Fruit fly (Drosophila melanogaster) ovary, adult (tissue): Measurements from ENCODE around the gene CG14316.

ENCODE experiments used
- CG17801 ChIP-seq: fragments of 200-800 bp; optimal IDR thresholded peaks from 2 replicates; lab custom pipeline; 2019; ENCODE audit warnings: missing biosample characterization, mild to moderate bottlenecking, missing genetic modification characterization, moderate library complexity; ENCODE audit not compliant: partially characterized antibody

The CG14316 gene

DNA sequence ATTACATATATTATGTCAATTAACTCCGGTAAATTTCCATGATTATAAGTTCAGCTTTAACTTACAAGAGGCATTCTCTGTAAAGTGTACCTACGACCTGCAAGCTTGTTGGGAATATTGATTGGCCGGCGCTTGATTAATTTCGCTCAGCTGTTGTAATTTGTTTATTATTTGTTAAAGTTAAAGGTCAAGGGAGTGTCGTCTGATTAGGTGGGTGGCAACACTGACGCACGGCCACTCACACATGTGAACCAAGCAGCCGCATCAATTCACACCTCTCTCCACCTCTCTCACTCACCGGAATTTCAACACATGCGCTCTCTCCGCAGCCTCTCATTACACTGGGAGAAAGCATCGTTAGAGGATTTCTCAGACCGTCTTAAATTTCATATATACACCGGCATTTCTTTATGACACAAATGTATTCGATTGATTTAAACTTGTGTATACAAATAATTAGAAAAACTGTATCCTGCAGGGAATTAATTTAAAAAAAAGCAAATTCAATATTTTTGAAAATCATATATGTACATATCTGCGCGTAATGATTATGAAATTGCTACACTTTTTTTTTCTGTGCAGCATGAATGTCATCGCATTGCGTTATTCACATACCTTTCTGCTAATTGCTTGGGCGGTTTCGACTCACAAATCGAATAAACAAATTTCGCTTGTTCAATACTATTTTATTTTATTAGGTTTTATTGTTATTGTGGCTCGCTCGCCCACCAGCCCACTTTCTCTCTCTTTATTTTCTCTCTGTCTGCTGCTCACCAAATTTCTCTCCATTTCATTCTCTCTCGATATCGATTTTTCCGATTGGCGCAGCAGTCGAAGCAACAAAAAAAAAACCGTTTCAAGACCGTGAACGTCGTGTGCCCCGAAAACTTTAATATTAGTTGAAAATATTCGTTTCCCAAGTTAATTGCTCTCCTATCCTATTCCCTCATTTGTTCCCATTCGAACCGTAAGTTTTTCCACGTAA, 20.4 kb downstream of the CG14316 start:
- TF ChIP-seq CG17801 (GFP tag; lab: Kevin White, UChicago) = peak; percentile 75

DNA sequence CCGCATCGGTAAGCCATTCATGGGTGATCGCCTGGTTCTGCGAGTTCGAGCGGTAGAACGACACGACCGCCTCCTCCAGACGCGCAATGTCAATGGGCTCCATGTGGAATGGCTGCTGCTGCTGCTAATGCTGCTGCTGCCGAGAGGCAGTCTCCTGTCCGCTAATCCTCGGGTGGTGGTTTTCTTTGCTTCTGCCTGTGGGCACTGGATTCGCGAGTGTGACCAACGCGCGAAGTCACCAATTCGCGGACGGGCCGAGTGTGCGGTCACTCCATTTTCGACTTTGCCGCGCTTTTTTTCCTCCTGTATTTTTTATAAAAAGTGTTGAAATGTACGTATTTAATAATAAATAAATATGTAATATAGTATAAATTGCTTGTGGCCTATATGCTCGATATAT, 31.3 kb downstream of the CG14316 start, which contains the start of gene cdm:
Gene cdm, minus strand, starts transcription at position 236 of the 400 bp plus-strand sequence.
- peak; percentile 2 for TF ChIP-seq CG17801 (GFP tag; lab: Kevin White, UChicago)

DNA sequence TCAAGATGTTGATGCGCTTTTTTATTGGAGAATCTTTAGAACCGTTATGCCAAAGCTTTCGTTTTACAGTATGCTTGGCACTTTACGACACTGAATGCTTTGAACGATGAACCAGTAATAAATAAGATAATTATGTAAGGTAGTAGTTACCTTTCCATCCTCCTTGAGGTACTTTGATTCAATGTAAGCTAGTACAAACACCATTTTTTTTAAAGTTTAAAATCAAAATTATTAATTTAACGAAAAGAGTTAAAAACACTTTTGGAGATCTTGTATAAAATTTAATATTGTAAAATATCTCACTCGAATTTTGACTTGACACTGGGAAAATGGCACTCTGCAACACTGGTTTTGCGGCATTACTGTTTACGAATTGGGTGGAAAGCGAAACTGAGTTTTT, 33.5 kb downstream of the CG14316 start, which contains the start of the genes Arp5 and CG7208:
Gene Arp5, plus strand, starts transcription at position 114 of the 400 bp plus-strand sequence.
Gene CG7208, minus strand, starts transcription at position 331 of the 400 bp plus-strand sequence.
- peak; percentile 86 for TF ChIP-seq CG17801 (GFP tag; lab: Kevin White, UChicago)

DNA sequence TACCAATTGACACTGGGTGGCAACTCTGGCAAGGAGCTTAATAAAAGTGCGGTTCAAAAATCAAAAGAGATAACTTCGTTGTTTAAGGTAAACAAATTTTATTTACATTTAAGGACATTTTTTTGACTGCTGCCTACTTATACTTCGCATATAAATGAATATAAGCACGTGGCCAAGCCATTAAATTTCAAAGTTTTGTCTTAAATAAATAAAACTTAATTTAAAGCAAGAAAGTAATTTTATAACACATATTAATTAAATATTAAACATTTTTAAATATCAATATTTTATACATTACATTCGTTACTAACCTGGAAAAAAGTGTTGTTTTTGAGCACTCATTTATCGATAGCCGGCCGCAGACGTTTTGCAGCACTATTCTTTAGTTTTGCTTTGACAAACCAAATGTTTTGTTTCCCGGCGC, 36.8 kb downstream of the CG14316 start, which contains the start of the genes CG12321 and MED17:
Gene CG12321, minus strand, starts transcription at position 6 of the 424 bp plus-strand sequence.
Gene MED17, plus strand, starts transcription at position 371 of the 424 bp plus-strand sequence.
- TF ChIP-seq CG17801 (GFP tag; lab: Kevin White, UChicago) = peak; percentile 85

DNA sequence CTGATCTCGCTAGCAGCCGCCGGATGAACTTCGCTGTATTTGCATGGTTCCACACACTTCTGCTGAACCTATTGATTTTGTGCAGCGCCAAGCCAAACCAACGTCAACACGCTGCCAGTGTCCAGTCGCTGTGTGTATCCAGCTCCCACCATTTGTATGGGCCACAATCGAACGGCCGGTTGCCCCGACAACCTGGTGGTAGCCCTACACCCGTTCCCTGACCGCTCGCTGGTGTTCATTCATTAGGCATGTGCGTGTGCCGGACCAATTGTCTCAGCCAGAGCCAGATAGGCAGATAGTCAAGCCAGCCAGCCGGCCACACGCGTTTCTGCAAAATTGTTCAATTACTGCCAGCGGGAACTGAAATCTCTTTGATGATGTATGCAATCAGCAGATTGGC, 39.9 kb downstream of the CG14316 start, which contains the start of gene CG14313:
Gene CG14313, minus strand, starts transcription at position 101 of the 400 bp plus-strand sequence.
- TF ChIP-seq CG17801 (GFP tag; lab: Kevin White, UChicago) = no peak

DNA sequence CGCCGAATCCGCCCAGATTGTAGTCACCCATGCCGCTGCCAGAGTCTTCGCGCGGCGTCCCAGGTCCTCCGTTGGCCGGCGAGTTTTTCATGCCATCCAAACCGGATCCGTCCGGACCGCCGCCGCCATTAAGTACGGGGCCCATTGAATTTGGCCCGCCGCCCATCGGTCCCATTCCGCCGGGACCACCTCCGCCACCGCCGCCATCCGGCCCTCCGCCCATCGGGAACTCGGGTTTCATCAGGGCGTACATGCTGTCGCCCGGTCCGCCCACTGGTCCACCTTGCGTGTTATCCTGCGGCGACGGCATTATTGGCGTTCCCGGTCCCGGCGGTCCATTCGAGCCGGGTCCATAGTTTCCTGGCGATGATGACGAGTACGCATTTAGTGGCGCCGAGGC, 43.4 kb downstream of the CG14316 start:
- no peak for TF ChIP-seq CG17801 (GFP tag; lab: Kevin White, UChicago)

DNA sequence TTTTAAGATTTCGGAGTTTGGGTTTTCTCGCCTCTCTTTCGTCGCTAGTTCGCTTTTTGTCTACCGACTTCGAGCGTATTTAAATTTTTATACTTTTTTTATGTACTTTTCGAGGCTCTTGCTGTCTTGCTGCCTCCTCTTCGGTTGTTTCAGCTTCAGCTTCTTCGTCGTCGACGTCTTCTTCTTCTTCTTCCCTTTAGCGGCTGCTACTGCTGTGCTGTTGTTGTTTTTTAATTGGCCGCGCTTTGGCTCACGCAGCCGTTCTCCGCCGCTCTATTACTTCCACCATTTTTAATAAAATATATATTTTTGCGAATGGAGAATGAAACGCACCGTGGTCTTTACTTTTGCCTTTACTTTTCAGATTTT, 44.7 kb downstream of the CG14316 start:
- no peak for TF ChIP-seq CG17801 (GFP tag; lab: Kevin White, UChicago)

DNA sequence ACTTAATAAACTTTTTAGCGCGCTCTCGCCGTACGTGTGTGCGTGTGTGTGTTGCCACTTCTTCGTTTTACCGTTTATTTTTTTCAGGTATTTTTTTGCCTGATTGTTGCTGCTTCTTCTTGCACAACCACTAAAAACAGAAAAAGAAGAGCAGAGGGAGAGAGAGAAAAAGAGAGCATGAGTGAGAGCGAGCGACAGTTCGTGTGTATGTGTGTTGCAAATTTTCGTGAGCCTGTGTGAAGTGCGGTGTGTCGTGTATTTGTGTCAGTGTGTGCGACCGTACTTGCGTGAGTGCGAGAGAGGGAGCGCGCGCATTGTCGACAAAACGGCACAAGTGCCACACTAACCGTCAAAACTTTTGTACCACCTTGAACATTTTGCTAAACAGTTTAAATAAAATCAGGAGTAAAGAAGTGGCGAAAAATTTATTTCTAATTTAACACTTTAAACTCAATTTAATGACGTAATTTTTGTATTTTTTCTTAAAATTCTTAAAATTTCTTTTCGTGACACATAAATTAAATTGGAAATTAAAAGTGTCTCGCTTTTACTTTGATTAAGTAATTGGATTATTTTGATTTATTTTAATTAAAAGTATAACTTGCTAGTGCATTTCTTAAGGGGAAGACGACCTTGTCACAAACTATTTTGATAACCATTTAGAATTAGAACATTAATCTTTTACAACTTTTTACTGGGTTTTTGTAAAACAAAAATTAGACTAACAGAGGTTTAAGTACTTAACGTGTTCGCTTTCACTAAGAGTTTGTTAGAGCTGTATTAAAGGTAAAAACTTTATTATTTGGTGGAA, 45.3 kb downstream of the CG14316 start:
- peak; percentile 93 for TF ChIP-seq CG17801 (GFP tag; lab: Kevin White, UChicago)

DNA sequence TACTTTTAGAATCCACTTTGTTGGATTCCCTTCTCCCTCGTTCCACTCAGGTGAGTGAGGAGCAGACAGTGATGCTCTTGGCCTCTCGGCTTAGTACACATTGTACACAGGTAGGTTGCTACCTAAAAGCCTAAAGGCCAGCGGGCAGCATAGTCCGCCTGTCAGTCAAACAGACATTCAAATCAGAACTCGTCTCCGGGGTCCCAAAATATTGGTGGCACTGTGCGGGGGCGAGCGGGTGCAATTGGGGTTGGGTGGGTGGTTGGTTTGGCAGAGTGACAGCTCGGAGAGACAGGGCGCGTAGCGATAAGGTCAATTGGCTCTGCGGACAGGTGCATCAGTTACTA, 45.9 kb downstream of the CG14316 start:
- TF ChIP-seq CG17801 (GFP tag; lab: Kevin White, UChicago) = no peak

DNA sequence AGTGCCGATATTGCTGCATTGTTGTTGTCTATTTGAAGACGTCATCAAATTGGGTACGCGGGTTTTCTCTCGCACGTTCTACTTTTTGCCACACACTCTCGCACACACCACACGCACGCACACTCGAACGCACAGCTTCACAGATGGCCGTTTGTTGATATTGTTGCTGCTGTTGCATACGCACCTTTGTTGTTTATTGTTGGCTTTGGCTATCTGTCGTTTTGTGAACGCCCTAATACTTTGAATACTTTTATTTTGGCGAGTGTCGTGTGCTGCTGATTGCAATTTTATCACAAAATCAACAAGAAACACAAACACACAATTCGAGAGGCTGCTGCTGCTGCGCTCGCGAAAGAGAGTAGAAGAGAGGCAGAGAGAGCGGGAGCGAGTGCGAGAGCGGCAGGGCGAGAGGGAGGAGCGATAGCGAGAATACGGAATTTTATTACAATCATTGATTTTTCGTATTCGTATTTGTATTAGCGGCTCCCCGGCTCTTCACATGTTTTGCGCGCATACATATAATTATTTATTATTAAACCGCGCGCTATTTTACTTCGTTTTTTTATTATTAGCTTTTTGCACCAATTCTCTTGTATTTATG, 46.7 kb downstream of the CG14316 start:
- peak; percentile 61 for TF ChIP-seq CG17801 (GFP tag; lab: Kevin White, UChicago)

DNA sequence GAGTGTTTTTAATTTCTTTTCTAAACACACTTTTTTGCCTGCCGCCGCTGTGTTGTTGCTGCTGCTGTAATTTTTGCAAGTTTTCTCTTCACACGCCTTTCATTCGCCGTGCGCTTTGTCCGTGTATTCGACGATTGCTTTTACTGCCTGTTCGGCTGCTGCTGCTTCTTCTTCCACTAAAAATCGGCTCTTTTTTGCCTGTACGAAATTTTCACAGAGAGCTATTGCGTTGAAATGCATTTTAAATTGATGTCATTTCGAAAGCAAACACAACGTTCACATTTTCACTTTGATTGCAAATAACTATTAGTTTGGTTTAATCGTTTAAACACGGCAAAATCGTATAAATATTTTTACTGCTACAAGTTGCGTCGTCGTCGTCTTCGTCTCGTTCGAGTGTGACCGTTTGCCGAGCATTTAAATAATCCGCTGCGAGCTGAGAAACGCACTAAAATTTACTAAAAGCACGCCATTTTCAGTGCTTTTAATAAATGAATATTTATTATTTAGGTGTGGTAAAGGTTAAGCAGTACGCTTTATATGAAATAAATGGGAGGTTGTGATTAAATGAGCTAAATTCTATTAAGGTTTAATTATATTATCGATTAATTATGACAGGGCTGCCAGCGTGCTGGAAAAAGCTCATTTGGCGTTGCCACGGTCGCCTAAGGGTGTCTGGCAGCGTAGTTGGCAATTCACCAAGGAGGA, 47.4 kb downstream of the CG14316 start, which contains the start of the genes Ssdp and CG7985:
Gene Ssdp, minus strand, starts transcription at position 419 of the 708 bp plus-strand sequence.
Gene CG7985, plus strand, starts transcription at position 681 of the 708 bp plus-strand sequence.
- TF ChIP-seq CG17801 (GFP tag; lab: Kevin White, UChicago) = no peak

DNA sequence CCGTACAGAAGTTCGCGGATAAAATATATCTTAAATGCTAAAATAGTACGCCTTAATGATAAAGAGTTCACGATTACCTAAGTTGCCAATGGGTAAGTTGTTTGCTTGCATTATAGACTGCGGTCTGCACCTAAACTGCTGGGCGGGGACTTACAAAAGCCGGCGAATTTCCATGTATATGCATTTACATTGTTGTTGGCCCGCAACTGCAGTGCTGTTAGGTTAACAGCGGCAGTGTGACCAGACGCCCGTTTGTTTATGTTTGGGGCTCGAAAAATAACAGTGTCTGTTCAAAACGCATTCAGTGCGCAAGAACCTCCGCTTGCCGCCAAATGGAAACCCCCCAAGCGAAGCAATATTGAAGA, 47.9 kb downstream of the CG14316 start:
- no peak for TF ChIP-seq CG17801 (GFP tag; lab: Kevin White, UChicago)
